1 fruit fly cellular context compared by ENCODE assay signal in genomic region chrX:10263165-10263956, dm6.
TF ChIP-seq lines count a peak whose summit lies in the region.

Gene Hk (minus strand): TSS chrX:10263485.

TF ChIP-seq in whole organism, embryonic, 481 proteins besides CTCF, POLR2A, EP300 and RAD21 (continued from another document):
- TF ChIP-seq CG13775 (GFP tag; optimal IDR thresholded peaks at IDR 0.05; lab: Kevin White, UChicago) (peak; percentile 55), CG10209 (GFP tag; optimal IDR thresholded peaks at IDR 0.05; lab: Kevin White, UChicago) (peak; percentile 27), pum (GFP tag; optimal IDR thresholded peaks at IDR 0.05; lab: Kevin White, UChicago) (peak; percentile 8), tgo (GFP tag; IDR thresholded peaks at IDR 0.05; lab: Robert Waterston, UW) (peak; percentile 30; the same call in 1 of the 3 replicates), CG14860 (GFP tag; IDR thresholded peaks at IDR 0.05; lab: Robert Waterston, UW; ENCODE audit: partially characterized antibody) (no peak), CG6689 (GFP tag; IDR thresholded peaks at IDR 0.05; lab: Robert Waterston, UW) (0 out of 2 replicates have a peak, but pooled peaks have one; percentile 20), Dip3 (GFP tag; optimal IDR thresholded peaks at IDR 0.05; lab: Kevin White, UChicago) (peak; percentile 41), ac (GFP tag; optimal IDR thresholded peaks at IDR 0.05; lab: Kevin White, UChicago) (no peak), CG12155 (GFP tag; optimal IDR thresholded peaks at IDR 0.05; lab: Kevin White, UChicago) (peak; percentile 54), ranshi (GFP tag; IDR thresholded peaks at IDR 0.05; lab: Robert Waterston, UW) (peak; percentile 52; the same call in 1 of the 2 replicates), CG1602 (GFP tag; optimal IDR thresholded peaks at IDR 0.05; lab: Kevin White, UChicago) (peak; percentile 3), bcd (GFP tag; optimal IDR thresholded peaks at IDR 0.05; lab: Kevin White, UChicago) (peak; percentile 9), sima (GFP tag; optimal IDR thresholded peaks at IDR 0.05; lab: Kevin White, UChicago) (peak; percentile 2), CG17359 (tag; optimal IDR thresholded peaks at IDR 0.05; lab: Kevin White, UChicago) (no peak), lilli (GFP tag; optimal IDR thresholded peaks at IDR 0.05; lab: Kevin White, UChicago) (peak; percentile 74), wek (GFP tag; optimal IDR thresholded peaks at IDR 0.05; lab: Kevin White, UChicago) (no peak), CG10979 (tag; optimal IDR thresholded peaks at IDR 0.05; lab: Kevin White, UChicago) (peak; percentile 23), CG9817 (tag; optimal IDR thresholded peaks at IDR 0.05; lab: Kevin White, UChicago) (peak; percentile 46), HHEX (GFP tag; optimal IDR thresholded peaks at IDR 0.05; lab: Kevin White, UChicago) (peak; percentile 16), CG11696 (GFP tag; IDR thresholded peaks at IDR 0.05; lab: Robert Waterston, UW) (0 out of 2 replicates have a peak, but pooled peaks have one; percentile 37), CG3281 (GFP tag; optimal IDR thresholded peaks at IDR 0.05; lab: Kevin White, UChicago) (peak; percentile 59), Ptx1 (GFP tag; IDR thresholded peaks at IDR 0.05; lab: Robert Waterston, UW) (peak; percentile 34; the same call in 1 of the 2 replicates), CG2202 (tag; optimal IDR thresholded peaks at IDR 0.05; lab: Kevin White, UChicago) (no peak), CG6175 (GFP tag; IDR thresholded peaks at IDR 0.05; lab: Robert Waterston, UW) (no peak), knrl (GFP tag; IDR thresholded peaks at IDR 0.05; lab: Robert Waterston, UW; ENCODE audit: partially characterized antibody) (no peak), BtbVII (GFP tag; optimal IDR thresholded peaks at IDR 0.05; lab: Kevin White, UChicago) (peak; percentile 12), CG13123 (GFP tag; optimal IDR thresholded peaks at IDR 0.05; lab: Kevin White, UChicago) (no peak), CG9609 (GFP tag; optimal IDR thresholded peaks at IDR 0.05; lab: Kevin White, UChicago) (peak; percentile 34), D (optimal IDR thresholded peaks at IDR 0.05; lab: Kevin White, UChicago) (no peak), D (GFP tag; optimal IDR thresholded peaks at IDR 0.05; lab: Kevin White, UChicago) (peak; percentile 3), gem (tag; optimal IDR thresholded peaks at IDR 0.05; lab: Kevin White, UChicago) (peak; percentile 67), Sin3A (optimal IDR thresholded peaks at IDR 0.05; lab: Kevin White, UChicago) (no peak), stwl (tag; optimal IDR thresholded peaks at IDR 0.05; lab: Kevin White, UChicago) (no peak)
TF ChIP-seq in whole organism, embryonic: peak in this region for 148.
